Worm (Caenorhabditis elegans): Measurements from ENCODE around the gene F44B9.8.

- TF ChIP-seq him-1 (tag; optimal IDR thresholded peaks at IDR 0.05) (no peak), dao-5 (tag; optimal IDR thresholded peaks at IDR 0.05) (no peak)
Observed at ce11 chrIII:8009769-8010168, 19.7 kb downstream of the F44B9.8 start, which contains the start of gene cit-1.1.

All from whole organism, L4/young adult.